Worm (Caenorhabditis elegans): ENCODE data around the gene F20C5.6.

DNA sequence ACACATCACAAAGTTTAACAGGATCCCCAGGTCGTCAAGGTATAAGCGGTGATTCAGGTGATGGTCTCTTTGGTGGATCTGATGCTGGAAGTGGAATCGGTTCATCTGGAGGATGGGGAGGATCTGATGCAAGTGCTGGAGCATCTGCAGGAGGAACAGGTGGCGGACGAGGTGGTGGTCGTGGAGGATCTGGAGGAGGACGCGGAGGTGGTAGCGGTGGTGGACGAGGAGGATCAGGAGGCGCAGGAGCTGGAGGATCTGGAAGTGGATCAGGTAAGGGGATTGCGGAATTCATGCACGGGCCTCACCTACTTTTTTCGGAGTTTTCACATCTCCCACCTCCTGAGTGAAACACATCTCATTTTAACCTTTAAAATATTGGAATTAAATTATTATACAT lies 43.6 kb upstream of the F20C5.6 start:
- TF ChIP-seq sea-1 (GFP tag; conservative IDR thresholded peaks at IDR 0.05) (no peak), ceh-13 (GFP tag; optimal IDR thresholded peaks at IDR 0.05) (no peak), ama-1 (optimal IDR thresholded peaks at IDR 0.05) (no peak), B0310.2 (tag; optimal IDR thresholded peaks at IDR 0.05) (no peak), flt-1 (GFP tag; IDR thresholded peaks at IDR 0.05) (no peak), hmbx-1 (tag; optimal IDR thresholded peaks at IDR 0.05) (no peak), tbx-11 (GFP tag; IDR thresholded peaks at IDR 0.05) (no peak), tra-4 (tag; optimal IDR thresholded peaks at IDR 0.05) (no peak), tbx-37 (GFP tag; conservative IDR thresholded peaks at IDR 0.05) (no peak), F13C5.2 (tag; optimal IDR thresholded peaks at IDR 0.05) (no peak)
